Fruit fly (Drosophila melanogaster) whole organism, embryonic: ENCODE data around the gene Ten-m.

Source experiments
- Atf-2 ChIP-seq: fragments of 200-800 bp; sonication (Bioruptor generic); optimal IDR thresholded peaks from 2 replicates; lab custom pipeline; 2016; ENCODE audit warnings: missing biosample characterization, missing genetic modification characterization
- B-H2 ChIP-seq: fragments of 200-800 bp; sonication (Bioruptor generic); optimal IDR thresholded peaks from 2 replicates; lab custom pipeline; 2018; ENCODE audit warnings: missing biosample characterization, mild to moderate bottlenecking, missing genetic modification characterization
- CG1024 ChIP-seq: fragments of 200-800 bp; sonication (Bioruptor generic); IDR thresholded peaks from 2 replicates; pipeline ENCODE4 v1.3.6; 2022; ENCODE audit warnings: missing biosample characterization, missing genetic modification characterization
- CG10654 ChIP-seq: fragments of 200-800 bp; sonication (Bioruptor generic); optimal IDR thresholded peaks from 2 replicates; lab custom pipeline; 2016; ENCODE audit warnings: missing biosample characterization, missing genetic modification characterization
- CG11093 ChIP-seq: fragments of 200-800 bp; sonication (Bioruptor generic); IDR thresholded peaks from 3 replicates; pipeline ENCODE4 v1.3.6; 2022; ENCODE audit warnings: missing biosample characterization, missing genetic modification characterization
- CG12104 ChIP-seq: fragments of 200-800 bp; sonication (Bioruptor generic); optimal IDR thresholded peaks from 3 replicates; lab custom pipeline; 2016; ENCODE audit warnings: missing biosample characterization, missing genetic modification characterization
- CG14667 ChIP-seq: fragments of 200-800 bp; sonication (Bioruptor generic); IDR thresholded peaks from 2 replicates; pipeline ENCODE4 v1.3.6; 2022; ENCODE audit warnings: missing biosample characterization, missing genetic modification characterization
- CG15514 ChIP-seq: fragments of 200-800 bp; sonication (Bioruptor generic); optimal IDR thresholded peaks from 3 replicates; lab custom pipeline; 2017; ENCODE audit warnings: missing biosample characterization, missing genetic modification characterization, mild to moderate bottlenecking, moderate library complexity, missing genetic modification reagents
- CG1647 ChIP-seq: fragments of 200-800 bp; sonication (Bioruptor generic); optimal IDR thresholded peaks from 3 replicates; lab custom pipeline; 2016; ENCODE audit warnings: missing biosample characterization, missing genetic modification characterization
- CG17829 ChIP-seq: fragments of 200-800 bp; optimal IDR thresholded peaks from 2 replicates; lab custom pipeline; 2019; ENCODE audit warnings: missing biosample characterization, mild to moderate bottlenecking, missing genetic modification characterization, moderate library complexity
- CG1832 ChIP-seq: fragments of 200-800 bp; sonication (Bioruptor generic); optimal IDR thresholded peaks from 2 replicates; lab custom pipeline; 2017; ENCODE audit warnings: missing biosample characterization, mild to moderate bottlenecking, missing genetic modification characterization, inconsistent platforms
- CG18476 ChIP-seq: fragments of 200-800 bp; sonication (Bioruptor generic); optimal IDR thresholded peaks from 2 replicates; lab custom pipeline; 2016; ENCODE audit warnings: missing biosample characterization, mild to moderate bottlenecking, missing genetic modification characterization
- CG18619 ChIP-seq: fragments of 200-800 bp; sonication (Bioruptor generic); optimal IDR thresholded peaks from 3 replicates; lab custom pipeline; 2017; ENCODE audit warnings: missing biosample characterization, mild to moderate bottlenecking, missing genetic modification characterization
- CG3847 ChIP-seq: fragments of 200-800 bp; sonication (Bioruptor generic); IDR thresholded peaks from 2 replicates; pipeline ENCODE4 v1.3.6; 2022; ENCODE audit warnings: missing biosample characterization, missing genetic modification characterization
- CG3995 ChIP-seq: fragments of 200-800 bp; sonication (Bioruptor generic); optimal IDR thresholded peaks from 3 replicates; lab custom pipeline; 2016; ENCODE audit warnings: missing biosample characterization, missing genetic modification characterization
- CG9876 ChIP-seq: fragments of 200-800 bp; sonication (Bioruptor generic); optimal IDR thresholded peaks from 2 replicates; lab custom pipeline; 2016; ENCODE audit warnings: missing biosample characterization, missing genetic modification characterization
- Dref ChIP-seq: fragments of 200-800 bp; sonication (Bioruptor generic); IDR thresholded peaks from 2 replicates; pipeline ENCODE4 v1.3.6; 2022; ENCODE audit warnings: missing biosample characterization, missing genetic modification characterization
- E2f2 ChIP-seq: fragments of 200-800 bp; sonication (Bioruptor generic); IDR thresholded peaks from 2 replicates; pipeline ENCODE4 v1.3.6; 2022; ENCODE audit warnings: missing biosample characterization, missing genetic modification characterization
- Elba2 ChIP-seq: fragments of 200-800 bp; sonication (Bioruptor generic); optimal IDR thresholded peaks from 3 replicates; lab custom pipeline; 2016; ENCODE audit warnings: missing biosample characterization, missing genetic modification characterization
- H2.0 ChIP-seq: fragments of 200-800 bp; sonication (Bioruptor generic); IDR thresholded peaks from 2 replicates; pipeline ENCODE4 v1.3.6; 2022; ENCODE audit warnings: missing biosample characterization, missing genetic modification characterization
- Hand ChIP-seq: fragments of 200-800 bp; sonication (Bioruptor generic); optimal IDR thresholded peaks from 2 replicates; lab custom pipeline; 2017; ENCODE audit warnings: mild to moderate bottlenecking, missing biosample characterization, missing genetic modification reagents, missing genetic modification characterization
- Lhr ChIP-seq: fragments of 200-800 bp; sonication (Bioruptor generic); optimal IDR thresholded peaks from 3 replicates; lab custom pipeline; 2017; ENCODE audit warnings: mild to moderate bottlenecking, missing biosample characterization, missing genetic modification reagents, missing genetic modification characterization
- NC2α ChIP-seq: fragments of 200-800 bp; sonication (Bioruptor generic); optimal IDR thresholded peaks from 2 replicates; lab custom pipeline; 2016; ENCODE audit warnings: missing biosample characterization, missing genetic modification characterization
- Oaz ChIP-seq: fragments of 200-800 bp; sonication (Bioruptor generic); IDR thresholded peaks from 2 replicates; pipeline ENCODE4 v1.3.6; 2022; ENCODE audit warnings: missing biosample characterization, missing genetic modification characterization
- Oli ChIP-seq: fragments of 200-800 bp; sonication (Bioruptor generic); optimal IDR thresholded peaks from 2 replicates; lab custom pipeline; 2018; ENCODE audit warnings: missing biosample characterization, mild to moderate bottlenecking, missing genetic modification characterization, moderate library complexity
- Ptx1 ChIP-seq: fragments of 200-800 bp; sonication (Bioruptor generic); IDR thresholded peaks from 2 replicates; pipeline ENCODE4 v1.3.6; 2022; ENCODE audit warnings: missing biosample characterization, missing genetic modification characterization
- Stat92E ChIP-seq, 3 experiments: fragments of >200 bp in 2 of 3; fragments of 200-800 bp in 1 of 3; sonication (Bioruptor generic) in 1 of 3; optimal IDR thresholded peaks; 2 replicates each; lab custom pipeline; 2017 to 2019; ENCODE audit warnings: missing biosample characterization in 3 of 3, missing genetic modification characterization in 3 of 3, mild to moderate bottlenecking in 1 of 3, moderate library complexity in 1 of 3
- Tbp ChIP-seq: fragments of >200 bp; optimal IDR thresholded peaks from 2 replicates; lab custom pipeline; 2018; ENCODE audit warnings: missing biosample characterization, missing genetic modification characterization
- bigmax ChIP-seq: fragments of 200-800 bp; sonication (Bioruptor generic); optimal IDR thresholded peaks from 2 replicates; lab custom pipeline; 2018; ENCODE audit warnings: missing biosample characterization, mild to moderate bottlenecking, missing genetic modification characterization
- bsh ChIP-seq, 2 experiments: fragments of 200-800 bp; sonication (Bioruptor generic); optimal IDR thresholded peaks; 2 replicates each; lab custom pipeline; 2017 to 2018; ENCODE audit warnings: mild to moderate bottlenecking in 2 of 2, missing biosample characterization in 2 of 2, missing genetic modification characterization in 2 of 2, moderate library complexity in 1 of 2
- btn ChIP-seq: fragments of 200-800 bp; sonication (Bioruptor generic); optimal IDR thresholded peaks from 2 replicates; lab custom pipeline; 2016; ENCODE audit warnings: missing biosample characterization, missing genetic modification characterization
- croc ChIP-seq: fragments of 200-800 bp; sonication (Bioruptor generic); conservative IDR thresholded peaks from 3 replicates; pipeline ENCODE4 v1.3.6; 2022; ENCODE audit warnings: missing biosample characterization, missing genetic modification characterization
- dati ChIP-seq: fragments of 200-800 bp; sonication (Bioruptor generic); IDR thresholded peaks from 2 replicates; pipeline ENCODE4 v1.3.6; 2022; ENCODE audit warnings: missing biosample characterization, missing genetic modification characterization
- dmrt99B ChIP-seq: fragments of 200-800 bp; sonication (Bioruptor generic); optimal IDR thresholded peaks from 2 replicates; lab custom pipeline; 2018; ENCODE audit warnings: missing biosample characterization, mild to moderate bottlenecking, missing genetic modification characterization, moderate library complexity
- esg ChIP-seq: fragments of 200-800 bp; sonication (Bioruptor generic); conservative IDR thresholded peaks from 2 replicates; pipeline ENCODE4 v1.3.6; 2022; ENCODE audit warnings: missing biosample characterization, missing genetic modification characterization
- fd3F ChIP-seq: fragments of 200-800 bp; sonication (Bioruptor generic); optimal IDR thresholded peaks from 2 replicates; lab custom pipeline; 2018; ENCODE audit warnings: missing biosample characterization, mild to moderate bottlenecking, missing genetic modification characterization, moderate library complexity
- gce ChIP-seq: fragments of 200-800 bp; sonication (Bioruptor generic); IDR thresholded peaks from 3 replicates; pipeline ENCODE4 v1.3.6; 2022; ENCODE audit warnings: missing biosample characterization, missing genetic modification characterization
- gcm ChIP-seq: fragments of 200-800 bp; sonication (Bioruptor generic); optimal IDR thresholded peaks from 2 replicates; lab custom pipeline; 2019; ENCODE audit warnings: missing biosample characterization, mild to moderate bottlenecking, missing genetic modification characterization, moderate library complexity
- gro ChIP-seq: fragments of 200-800 bp; sonication (Bioruptor generic); optimal IDR thresholded peaks from 2 replicates; lab custom pipeline; 2016; ENCODE audit warnings: missing biosample characterization, missing genetic modification characterization
- lilli ChIP-seq: fragments of 200-800 bp; sonication (Bioruptor generic); optimal IDR thresholded peaks from 3 replicates; lab custom pipeline; 2016; ENCODE audit warnings: missing biosample characterization, missing genetic modification characterization
- phol ChIP-seq: fragments of 200-800 bp; sonication (Bioruptor generic); optimal IDR thresholded peaks from 3 replicates; lab custom pipeline; 2018; ENCODE audit warnings: missing biosample characterization, mild to moderate bottlenecking, missing genetic modification characterization, moderate library complexity
- run ChIP-seq: fragments of 200-800 bp; sonication (Bioruptor generic); optimal IDR thresholded peaks from 3 replicates; lab custom pipeline; 2018; ENCODE audit warnings: missing biosample characterization, mild to moderate bottlenecking, missing genetic modification characterization
- sim ChIP-seq: fragments of 200-800 bp; sonication (Bioruptor generic); IDR thresholded peaks from 2 replicates; pipeline ENCODE4 v1.3.6; 2022; ENCODE audit warnings: missing biosample characterization, missing genetic modification characterization
- sisA ChIP-seq: fragments of 200-800 bp; sonication (Bioruptor generic); IDR thresholded peaks from 2 replicates; pipeline ENCODE4 v1.3.6; 2022; ENCODE audit warnings: missing biosample characterization, missing genetic modification characterization
- tll ChIP-seq, 2 experiments: fragments of 200-800 bp in 1 of 2; fragments of >200 bp in 1 of 2; sonication (Bioruptor generic) in 1 of 2; optimal IDR thresholded peaks; 2 replicates each; lab custom pipeline; 2017 to 2019; ENCODE audit warnings: missing biosample characterization in 2 of 2, missing genetic modification characterization in 2 of 2, mild to moderate bottlenecking in 1 of 2, moderate library complexity in 1 of 2
- twi ChIP-seq: fragments of 200-800 bp; optimal IDR thresholded peaks from 2 replicates; lab custom pipeline; 2019; ENCODE audit warnings: missing biosample characterization, mild to moderate bottlenecking, missing genetic modification characterization, moderate library complexity
- unpg ChIP-seq: fragments of 200-800 bp; sonication (Bioruptor generic); optimal IDR thresholded peaks from 3 replicates; lab custom pipeline; 2018; ENCODE audit warnings: missing biosample characterization, mild to moderate bottlenecking, missing genetic modification characterization, moderate library complexity
- vnd ChIP-seq: fragments of 200-800 bp; sonication (Bioruptor generic); IDR thresholded peaks from 3 replicates; pipeline ENCODE4 v1.3.6; 2022; ENCODE audit warnings: missing biosample characterization, missing genetic modification characterization; ENCODE audit not compliant: partially characterized antibody
- wdn ChIP-seq: fragments of 200-800 bp; sonication (Bioruptor generic); IDR thresholded peaks from 2 replicates; pipeline ENCODE4 v1.3.6; 2022; ENCODE audit warnings: missing biosample characterization, missing genetic modification characterization

The Ten-m gene

DNA sequence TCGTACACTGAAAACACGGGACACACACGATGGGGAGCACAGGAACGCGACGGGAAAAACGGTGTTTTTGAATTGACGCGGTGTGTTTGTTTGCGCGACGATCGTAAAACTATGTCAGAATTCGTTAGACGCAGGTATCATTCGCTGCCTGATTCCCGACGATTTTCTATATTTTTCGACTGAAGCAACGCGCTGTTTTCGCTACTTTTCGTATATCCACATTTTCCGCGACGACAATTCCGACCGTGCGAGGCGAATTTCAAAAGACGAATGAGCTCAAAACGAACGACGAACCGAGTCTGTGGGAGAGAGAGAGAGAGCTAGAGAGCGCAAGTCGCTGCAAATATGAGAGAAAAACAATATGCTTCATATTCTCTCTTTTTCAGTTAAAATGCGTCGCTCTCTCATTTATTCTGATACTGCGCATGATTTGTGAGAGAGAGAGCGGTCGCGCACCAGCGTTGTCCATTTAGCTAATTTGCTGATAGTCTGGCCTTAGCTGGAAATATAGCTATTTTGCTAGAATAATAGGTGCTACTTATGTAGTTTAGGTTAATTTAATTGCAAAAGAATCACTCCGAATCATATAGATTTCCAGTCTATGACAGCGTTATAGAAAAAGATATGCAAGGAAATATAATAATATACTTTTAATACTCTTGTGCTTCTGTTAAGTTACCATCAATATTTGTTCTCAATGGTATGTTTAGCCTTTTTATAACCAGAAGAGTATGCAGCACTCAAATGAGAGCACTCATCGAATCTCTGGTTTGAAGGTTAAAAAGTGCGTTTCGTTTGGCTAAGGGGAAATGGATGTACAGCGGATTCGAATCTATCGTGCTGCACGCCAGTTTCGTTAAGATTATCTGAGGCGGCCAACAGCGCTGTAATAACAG lies at the start of gene Ten-m (continued):
- TF ChIP-seq fd3F (GFP tag; lab: Kevin White, UChicago) (no peak), CG11093 (no peak), E2f2 (GFP tag; lab: Robert Waterston, UW) (no peak), Dref (GFP tag; lab: Robert Waterston, UW) (no peak), lilli (GFP tag; lab: Kevin White, UChicago) (peak; percentile 28), twi (tag; lab: Kevin White, UChicago) (no peak), Lhr (no peak), CG12104 (GFP tag; lab: Kevin White, UChicago) (peak; percentile 36), CG1647 (no peak), Stat92E (GFP tag; optimal IDR thresholded peaks at IDR 0.05; lab: Kevin White, UChicago) (peak in 1 of 3 experiments; percentile 85), dmrt99B (peak; percentile 35), Ptx1 (no peak), gce (GFP tag; lab: Robert Waterston, UW) (peak; percentile 73; the same call in 2 of the 3 replicates), dati (GFP tag; lab: Robert Waterston, UW) (no peak), CG14667 (GFP tag; lab: Robert Waterston, UW) (no peak), run (no peak), CG18619 (GFP tag; lab: Kevin White, UChicago) (peak; percentile 31), NC2α (GFP tag; lab: Kevin White, UChicago) (no peak), unpg (GFP tag; lab: Kevin White, UChicago) (no peak), gro (GFP tag; lab: Kevin White, UChicago) (no peak), wdn (GFP tag; lab: Robert Waterston, UW) (no peak), croc (GFP tag; lab: Robert Waterston, UW) (no peak), Oli (tag; lab: Kevin White, UChicago) (peak; percentile 43), sim (GFP tag; lab: Robert Waterston, UW) (peak; percentile 21; the same call in 1 of the 2 replicates), bigmax (peak; percentile 31), CG17829 (tag; lab: Kevin White, UChicago) (peak; percentile 34), CG1832 (no peak), tll (GFP tag; optimal IDR thresholded peaks at IDR 0.05; lab: Kevin White, UChicago) (peak; percentile 18 to 22), CG18476 (GFP tag; lab: Kevin White, UChicago) (no peak), phol (peak; percentile 18), CG3847 (GFP tag; lab: Robert Waterston, UW) (no peak), bsh (GFP tag; optimal IDR thresholded peaks at IDR 0.05; lab: Kevin White, UChicago) (peak; percentile 9 to 13), CG1024 (GFP tag; lab: Robert Waterston, UW) (no peak), CG3995 (GFP tag; lab: Kevin White, UChicago) (no peak), Tbp (GFP tag; lab: Kevin White, UChicago) (peak; percentile 96), CG10654 (GFP tag; lab: Kevin White, UChicago) (no peak), Elba2 (GFP tag; lab: Kevin White, UChicago) (no peak), B-H2 (peak; percentile 10), CG15514 (peak; percentile 30), esg (no peak), CG9876 (GFP tag; lab: Kevin White, UChicago) (no peak), sisA (GFP tag; lab: Robert Waterston, UW) (no peak), btn (no peak), gcm (GFP tag; lab: Kevin White, UChicago) (peak; percentile 16), Hand (GFP tag; lab: Kevin White, UChicago) (no peak), Atf-2 (GFP tag; lab: Kevin White, UChicago) (no peak), Oaz (GFP tag; lab: Robert Waterston, UW) (no peak), H2.0 (GFP tag; lab: Robert Waterston, UW) (no peak), vnd (GFP tag; lab: Robert Waterston, UW) (no peak)
